Worm (Caenorhabditis elegans): ENCODE results near the gene frpr-8.

DNA sequence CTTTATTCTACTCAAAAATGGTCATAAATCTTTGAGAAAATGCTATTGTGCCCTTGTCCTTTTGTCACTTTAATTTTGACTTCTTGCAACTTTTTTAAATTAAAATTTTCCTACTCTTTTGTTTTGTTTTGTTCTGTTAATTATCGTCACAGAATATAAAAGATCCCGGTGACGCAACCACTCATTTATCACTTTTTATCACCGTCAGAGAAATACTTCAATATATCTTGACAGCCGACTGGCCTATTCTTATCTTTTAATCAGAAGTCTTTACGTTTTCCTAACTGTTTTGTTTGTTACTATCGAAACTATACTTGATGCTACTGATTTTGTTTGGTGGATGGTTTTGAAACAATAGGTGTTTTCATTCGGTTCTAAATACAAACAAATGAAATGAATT, 41.6 kb upstream of the frpr-8 start:
- peak; percentile 54 for TF ChIP-seq blmp-1 (tag; optimal IDR thresholded peaks at IDR 0.05)
- TF ChIP-seq egl-27 (tag; optimal IDR thresholded peaks at IDR 0.05), result no peak
- no peak for TF ChIP-seq mep-1 (tag; optimal IDR thresholded peaks at IDR 0.05)
- no peak for TF ChIP-seq lsy-2 (tag; optimal IDR thresholded peaks at IDR 0.05)
- no peak for TF ChIP-seq C34B4.2 (tag; optimal IDR thresholded peaks at IDR 0.05)
- TF ChIP-seq nhr-11 (tag; optimal IDR thresholded peaks at IDR 0.05), result no peak
- TF ChIP-seq nhr-12 (tag; optimal IDR thresholded peaks at IDR 0.05), result no peak
- TF ChIP-seq unc-62 (GFP tag; optimal IDR thresholded peaks at IDR 0.05), result no peak
